Fruit fly (Drosophila melanogaster): ENCODE data around the gene Nrg.
A peak's percentile ranks its signal among the peaks of the same experiment; 100 is the strongest.

Nrg gene

dm6 chrX:8541985-8542384, 24.8 kb downstream of the Nrg start (continued):
- TF ChIP-seq croc (GFP tag; conservative IDR thresholded peaks at IDR 0.05) (no peak), MBD-R2 (GFP tag; IDR thresholded peaks at IDR 0.05) (peak; percentile 20; the same call in 1 of the 2 replicates), B-H1 (GFP tag; IDR thresholded peaks at IDR 0.05) (peak; percentile 26; the same call in 1 of the 3 replicates), lilli (GFP tag; optimal IDR thresholded peaks at IDR 0.05) (peak; percentile 50), tio (GFP tag; optimal IDR thresholded peaks at IDR 0.05) (peak; percentile 24), Dref (GFP tag; IDR thresholded peaks at IDR 0.05) (no peak), phol (tag; optimal IDR thresholded peaks at IDR 0.05) (peak; percentile 45), CG8281 (tag; optimal IDR thresholded peaks at IDR 0.05) (peak; percentile 29), CG15601 (tag; optimal IDR thresholded peaks at IDR 0.05) (no peak), prd (optimal IDR thresholded peaks at IDR 0.05) (no peak), prd (GFP tag; IDR thresholded peaks at IDR 0.05) (peak; percentile 65), H2.0 (GFP tag; IDR thresholded peaks at IDR 0.05) (no peak), nerfin-1 (tag; optimal IDR thresholded peaks at IDR 0.05) (peak; percentile 14), corto (GFP tag; optimal IDR thresholded peaks at IDR 0.05) (no peak), CG2120 (GFP tag; optimal IDR thresholded peaks at IDR 0.05) (peak; percentile 73), Rx (GFP tag; IDR thresholded peaks at IDR 0.05) (no peak), jigr1 (GFP tag; IDR thresholded peaks at IDR 0.05) (no peak), CG31441 (GFP tag; IDR thresholded peaks at IDR 0.05) (peak; percentile 46; the same call in 1 of the 2 replicates), sens-2 (GFP tag; IDR thresholded peaks at IDR 0.05) (no peak), CG17802 (tag; optimal IDR thresholded peaks at IDR 0.05) (no peak), CG18262 (tag; optimal IDR thresholded peaks at IDR 0.05) (peak; percentile 41), gce (GFP tag; IDR thresholded peaks at IDR 0.05) (0 out of 3 replicates have a peak, but pooled peaks have one; percentile 39), Neu2 (GFP tag; optimal IDR thresholded peaks at IDR 0.05; ENCODE audit: borderline replicate concordance) (no peak), CG15073 (GFP tag; optimal IDR thresholded peaks at IDR 0.05) (no peak), D19A (tag; optimal IDR thresholded peaks at IDR 0.05) (peak; percentile 57), CoRest (tag; optimal IDR thresholded peaks at IDR 0.05) (peak; percentile 61), CG30020 (tag; optimal IDR thresholded peaks at IDR 0.05) (no peak), CG13424 (tag; optimal IDR thresholded peaks at IDR 0.05) (peak; percentile 60), NC2β (GFP tag; optimal IDR thresholded peaks at IDR 0.05) (no peak), dysf (GFP tag; IDR thresholded peaks at IDR 0.05) (peak; percentile 64; the same call in 2 of the 3 replicates), CG8924 (tag; optimal IDR thresholded peaks at IDR 0.05) (peak; percentile 51), danr (GFP tag; IDR thresholded peaks at IDR 0.05) (peak; percentile 45; the same call in 1 of the 2 replicates), Blimp-1 (GFP tag; optimal IDR thresholded peaks at IDR 0.05) (peak; percentile 43), odd (GFP tag; optimal IDR thresholded peaks at IDR 0.05) (peak; percentile 48), CG5245 (GFP tag; optimal IDR thresholded peaks at IDR 0.05) (peak; percentile 26), CG16779 (GFP tag; IDR thresholded peaks at IDR 0.05) (no peak), MESR4 (GFP tag; optimal IDR thresholded peaks at IDR 0.05) (no peak), oc (tag; optimal IDR thresholded peaks at IDR 0.05) (no peak), CG33557 (GFP tag; optimal IDR thresholded peaks at IDR 0.05) (no peak), Stat92E (GFP tag; optimal IDR thresholded peaks at IDR 0.05) (no peak), lola (GFP tag; optimal IDR thresholded peaks at IDR 0.05) (no peak), disco-r (GFP tag; optimal IDR thresholded peaks at IDR 0.05) (no peak), slou (GFP tag; optimal IDR thresholded peaks at IDR 0.05) (no peak), nmo (GFP tag; optimal IDR thresholded peaks at IDR 0.05) (peak; percentile 16), CG12236 (GFP tag; optimal IDR thresholded peaks at IDR 0.05) (no peak), CG2116 (GFP tag; optimal IDR thresholded peaks at IDR 0.05) (no peak), CG10366 (GFP tag; IDR thresholded peaks at IDR 0.05) (peak; percentile 56), CG12391 (tag; optimal IDR thresholded peaks at IDR 0.05) (peak; percentile 60), CG7963 (GFP tag; IDR thresholded peaks at IDR 0.05; ENCODE audit: partially characterized antibody) (no peak), Abd-B (GFP tag; optimal IDR thresholded peaks at IDR 0.05) (no peak), CG12942 (GFP tag; optimal IDR thresholded peaks at IDR 0.05) (no peak)
